Comparison of ENCODE assay signal across 1 fruit fly cellular context in genomic region chr3R:14122347-14122812, dm6.
TF ChIP-seq lines count a peak whose summit lies in the region.

Abi (minus strand) TSS chr3R:14122420.
twf (plus strand) TSS chr3R:14122654.

TF ChIP-seq in whole organism, embryonic, 481 proteins besides CTCF, POLR2A, EP300 and RAD21 (continued from another document):
- TF ChIP-seq CG9609 (GFP tag; optimal IDR thresholded peaks at IDR 0.05; lab: Kevin White, UChicago) (peak; percentile 45), rib (GFP tag; IDR thresholded peaks at IDR 0.05; lab: Robert Waterston, UW) (0 out of 2 replicates have a peak, but pooled peaks have one; percentile 37), bsh (GFP tag; optimal IDR thresholded peaks at IDR 0.05; lab: Kevin White, UChicago) (peak in 1 of 2 experiments; percentile 62), CG11695 (GFP tag; IDR thresholded peaks at IDR 0.05; lab: Robert Waterston, UW) (peak; percentile 72; the same call in 2 of the 3 replicates), CG1647 (GFP tag; optimal IDR thresholded peaks at IDR 0.05; lab: Kevin White, UChicago) (peak; percentile 29), CG13424 (tag; optimal IDR thresholded peaks at IDR 0.05; lab: Kevin White, UChicago) (peak; percentile 67), usp (GFP tag; optimal IDR thresholded peaks at IDR 0.05; lab: Kevin White, UChicago) (no peak), Ptx1 (GFP tag; IDR thresholded peaks at IDR 0.05; lab: Robert Waterston, UW) (peak; percentile 71), CG17829 (tag; optimal IDR thresholded peaks at IDR 0.05; lab: Kevin White, UChicago) (peak; percentile 48), CG16779 (GFP tag; IDR thresholded peaks at IDR 0.05; lab: Robert Waterston, UW) (0 out of 2 replicates have a peak, but pooled peaks have one; percentile 22), CG14441 (GFP tag; IDR thresholded peaks at IDR 0.05; lab: Robert Waterston, UW) (peak; percentile 49; the same call in 1 of the 2 replicates), CG3838 (GFP tag; optimal IDR thresholded peaks at IDR 0.05; lab: Kevin White, UChicago) (peak; percentile 11), oc (tag; optimal IDR thresholded peaks at IDR 0.05; lab: Kevin White, UChicago) (no peak), NC2α (GFP tag; optimal IDR thresholded peaks at IDR 0.05; lab: Kevin White, UChicago) (no peak), CG12299 (tag; optimal IDR thresholded peaks at IDR 0.05; lab: Kevin White, UChicago) (peak; percentile 20), CG18764 (GFP tag; optimal IDR thresholded peaks at IDR 0.05; lab: Kevin White, UChicago) (peak; percentile 51), CG10366 (GFP tag; IDR thresholded peaks at IDR 0.05; lab: Robert Waterston, UW) (peak; percentile 52), E2f2 (GFP tag; IDR thresholded peaks at IDR 0.05; lab: Robert Waterston, UW) (peak; percentile 54), CG6854 (GFP tag; optimal IDR thresholded peaks at IDR 0.05; lab: Kevin White, UChicago) (no peak), CG11247 (GFP tag; IDR thresholded peaks at IDR 0.05; lab: Robert Waterston, UW) (peak; percentile 61), CG10274 (GFP tag; optimal IDR thresholded peaks at IDR 0.05; lab: Kevin White, UChicago) (no peak), Dbx (GFP tag; IDR thresholded peaks at IDR 0.05; lab: Robert Waterston, UW) (peak; percentile 75), gce (GFP tag; IDR thresholded peaks at IDR 0.05; lab: Robert Waterston, UW) (no peak; the same call in 2 of the 3 replicates), CG10321 (GFP tag; IDR thresholded peaks at IDR 0.05; lab: Robert Waterston, UW) (no peak), Nf-YA (GFP tag; IDR thresholded peaks at IDR 0.05; lab: Robert Waterston, UW) (peak; percentile 40; the same call in 1 of the 2 replicates), vvl (GFP tag; IDR thresholded peaks at IDR 0.05; lab: Robert Waterston, UW) (peak; percentile 81), eyg (GFP tag; optimal IDR thresholded peaks at IDR 0.05; lab: Kevin White, UChicago) (no peak), btn (GFP tag; optimal IDR thresholded peaks at IDR 0.05; lab: Kevin White, UChicago) (no peak), PHDP (tag; optimal IDR thresholded peaks at IDR 0.05; lab: Kevin White, UChicago) (peak; percentile 74), emc (GFP tag; optimal IDR thresholded peaks at IDR 0.05; lab: Kevin White, UChicago) (peak; percentile 20), stc (GFP tag; IDR thresholded peaks at IDR 0.05; lab: Robert Waterston, UW) (peak; percentile 60; the same call in 1 of the 2 replicates), CG1024 (GFP tag; IDR thresholded peaks at IDR 0.05; lab: Robert Waterston, UW) (no peak), chif (GFP tag; optimal IDR thresholded peaks at IDR 0.05; lab: Kevin White, UChicago) (peak; percentile 22 to 63), D19A (tag; optimal IDR thresholded peaks at IDR 0.05; lab: Kevin White, UChicago) (no peak), dysf (GFP tag; IDR thresholded peaks at IDR 0.05; lab: Robert Waterston, UW) (peak; percentile 60; the same call in 2 of the 3 replicates)
